Worm (Caenorhabditis elegans) whole organism, L1 larva: ENCODE measurements around the gene srt-16.

Source experiments
- C16A3.4 ChIP-seq: fragments of 150-350 bp; optimal IDR thresholded peaks from 2 replicates; lab custom pipeline; 2014; ENCODE audit warnings: missing biosample characterization, missing genetic modification characterization
- aly-2 ChIP-seq: fragments of 150-350 bp; optimal IDR thresholded peaks from 2 replicates; lab custom pipeline; 2014; ENCODE audit warnings: missing biosample characterization, missing genetic modification characterization
- ama-1 ChIP-seq: fragments of 150-350 bp; optimal IDR thresholded peaks from 2 replicates; lab custom pipeline; 2014
- ceh-63 ChIP-seq: fragments of 200-800 bp; sonication (Bioruptor generic); optimal IDR thresholded peaks from 2 replicates; lab custom pipeline; 2018; ENCODE audit warnings: mild to moderate bottlenecking, missing genetic modification characterization, missing compliant biosample characterization
- dpl-1 ChIP-seq, 3 experiments: fragments of 150-350 bp in 2 of 3; sonication (generic microtip) in 1 of 3; optimal IDR thresholded peaks; 2 replicates each; lab custom pipeline; 2014 to 2017; ENCODE audit warnings: missing biosample characterization in 3 of 3, missing genetic modification characterization in 3 of 3, missing genetic modification reagents in 3 of 3
- jun-1 ChIP-seq: fragments of 150-350 bp; optimal IDR thresholded peaks from 2 replicates; lab custom pipeline; 2014; ENCODE audit warnings: missing biosample characterization, missing genetic modification reagents, missing genetic modification characterization
- lin-35 ChIP-seq, 2 experiments: fragments of 150-350 bp; optimal IDR thresholded peaks; 2 replicates each; lab custom pipeline; 2014; ENCODE audit warnings: missing biosample characterization in 2 of 2, missing genetic modification characterization in 2 of 2, missing genetic modification reagents in 2 of 2
- nhr-77 ChIP-seq: fragments of 150-350 bp; optimal IDR thresholded peaks from 2 replicates; lab custom pipeline; 2014; ENCODE audit warnings: missing biosample characterization, missing genetic modification characterization
- tbx-2 ChIP-seq: sonication (generic microtip); optimal IDR thresholded peaks from 2 replicates; lab custom pipeline; 2016; ENCODE audit warnings: missing genetic modification characterization, missing compliant biosample characterization
- unc-130 ChIP-seq: fragments of 150-350 bp; optimal IDR thresholded peaks from 2 replicates; lab custom pipeline; 2017; ENCODE audit warnings: missing biosample characterization, missing genetic modification characterization, inconsistent platforms
- unc-62 ChIP-seq: fragments of 150-350 bp; optimal IDR thresholded peaks from 2 replicates; lab custom pipeline; 2014; ENCODE audit warnings: missing biosample characterization, missing genetic modification reagents, missing genetic modification characterization

DNA sequence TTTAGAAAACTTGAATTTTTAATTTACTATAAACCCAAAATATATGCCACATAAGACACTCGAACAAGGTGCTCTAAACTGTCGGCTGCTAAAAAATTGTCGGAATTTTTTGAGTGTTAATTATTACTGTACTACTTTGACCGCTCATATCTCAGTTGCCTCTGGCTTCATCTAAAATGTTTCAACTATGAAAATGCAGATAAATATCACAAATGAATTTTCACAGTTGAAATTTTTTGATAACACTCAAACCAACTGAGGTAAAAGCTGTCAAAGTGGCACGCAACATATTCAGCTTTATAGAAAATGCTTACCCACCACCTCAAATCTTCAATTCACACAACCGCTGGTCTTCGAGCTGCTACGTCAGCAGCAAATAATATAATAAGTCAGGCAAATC is 24.4 kb upstream of the srt-16 start, which contains the start of gene acs-21:
- TF ChIP-seq ama-1 (lab: Kevin White, UChicago) (no peak), dpl-1 (GFP tag; optimal IDR thresholded peaks at IDR 0.05; lab: Kevin White, UChicago) (no peak), ceh-63 (no peak), tbx-2 (tag; lab: Kevin White, UChicago) (no peak), aly-2 (no peak), unc-62 (GFP tag; lab: Kevin White, UChicago) (no peak), unc-130 (tag; lab: Kevin White, UChicago) (no peak), jun-1 (tag; lab: Kevin White, UChicago) (no peak), nhr-77 (tag; lab: Kevin White, UChicago) (no peak), C16A3.4 (tag; lab: Kevin White, UChicago) (no peak), lin-35 (GFP tag; optimal IDR thresholded peaks at IDR 0.05; lab: Kevin White, UChicago) (no peak)
